Worm (Caenorhabditis elegans) whole organism, L2 larva: ENCODE data around the gene C07G1.6.

ENCODE experiments used
- C34F6.9 ChIP-seq: fragments of 150-350 bp; optimal IDR thresholded peaks from 2 replicates; lab custom pipeline; 2014; ENCODE audit warnings: missing biosample characterization, missing genetic modification characterization
- F13H6.1 ChIP-seq: sonication (generic microtip); optimal IDR thresholded peaks from 2 replicates; lab custom pipeline; 2016; ENCODE audit warnings: missing genetic modification characterization, missing compliant biosample characterization
- R02D3.7 ChIP-seq: fragments of 150-350 bp; optimal IDR thresholded peaks from 2 replicates; lab custom pipeline; 2014; ENCODE audit warnings: missing biosample characterization, missing genetic modification characterization
- Y55F3AM.14 ChIP-seq: fragments of 200-800 bp; sonication (Bioruptor generic); optimal IDR thresholded peaks from 2 replicates; lab custom pipeline; 2018; ENCODE audit warnings: mild to moderate bottlenecking, missing genetic modification characterization, missing compliant biosample characterization
- ZK546.5 ChIP-seq: sonication (generic microtip); optimal IDR thresholded peaks from 2 replicates; lab custom pipeline; 2017; ENCODE audit warnings: missing biosample characterization, missing genetic modification characterization
- alr-1 ChIP-seq: fragments of 150-350 bp; optimal IDR thresholded peaks from 2 replicates; lab custom pipeline; 2014; ENCODE audit warnings: missing biosample characterization, missing genetic modification characterization
- blmp-1 ChIP-seq: sonication (generic microtip); optimal IDR thresholded peaks from 2 replicates; lab custom pipeline; 2017; ENCODE audit warnings: missing genetic modification characterization, mild to moderate bottlenecking, missing compliant biosample characterization, antibody characterized with exemption, moderate library complexity; ENCODE audit not compliant: insufficient read depth
- crh-2 ChIP-seq: sonication (generic microtip); optimal IDR thresholded peaks from 2 replicates; lab custom pipeline; 2017; ENCODE audit warnings: missing biosample characterization, missing genetic modification characterization
- dmd-4 ChIP-seq: sonication (generic microtip); optimal IDR thresholded peaks from 2 replicates; lab custom pipeline; 2017; ENCODE audit warnings: missing biosample characterization, missing genetic modification characterization
- egl-27 ChIP-seq: sonication (generic microtip); optimal IDR thresholded peaks from 3 replicates; lab custom pipeline; 2017; ENCODE audit warnings: missing biosample characterization, missing genetic modification reagents, missing genetic modification characterization
- fos-1 ChIP-seq: fragments of 150-350 bp; optimal IDR thresholded peaks from 2 replicates; lab custom pipeline; 2014; ENCODE audit warnings: missing biosample characterization, missing genetic modification characterization
- gmeb-1 ChIP-seq: fragments of 150-350 bp; optimal IDR thresholded peaks from 2 replicates; lab custom pipeline; 2014; ENCODE audit warnings: missing biosample characterization, missing genetic modification characterization
- lin-11 ChIP-seq: fragments of 150-350 bp; sonication (generic microtip); optimal IDR thresholded peaks from 2 replicates; lab custom pipeline; 2014; ENCODE audit warnings: missing biosample characterization, missing genetic modification characterization, inconsistent platforms, mixed read lengths
- lin-13 ChIP-seq: fragments of 150-350 bp; optimal IDR thresholded peaks from 2 replicates; lab custom pipeline; 2014; ENCODE audit warnings: missing biosample characterization, missing genetic modification reagents, missing genetic modification characterization
- lin-39 ChIP-seq: fragments of 150-350 bp; optimal IDR thresholded peaks from 2 replicates; lab custom pipeline; 2014; ENCODE audit warnings: missing biosample characterization, missing genetic modification reagents, missing genetic modification characterization
- lsy-2 ChIP-seq, 2 experiments: fragments of 150-350 bp in 1 of 2; sonication (generic microtip) in 1 of 2; optimal IDR thresholded peaks; 2 replicates each; lab custom pipeline; 2014 to 2017; ENCODE audit warnings: missing biosample characterization in 2 of 2, missing genetic modification characterization in 2 of 2
- mab-5 ChIP-seq: fragments of 150-350 bp; optimal IDR thresholded peaks from 2 replicates; lab custom pipeline; 2014; ENCODE audit warnings: missing biosample characterization, missing genetic modification characterization
- mbf-1 ChIP-seq: sonication (generic microtip); optimal IDR thresholded peaks from 2 replicates; lab custom pipeline; 2017; ENCODE audit warnings: missing biosample characterization, missing genetic modification characterization
- mdl-1 ChIP-seq, 2 experiments: fragments of 150-350 bp in 1 of 2; sonication (generic microtip) in 1 of 2; optimal IDR thresholded peaks; 2 replicates each; lab custom pipeline; 2017; ENCODE audit warnings: missing biosample characterization in 2 of 2, missing genetic modification characterization in 2 of 2
- nhr-10 ChIP-seq: sonication (generic microtip); optimal IDR thresholded peaks from 2 replicates; lab custom pipeline; 2017; ENCODE audit warnings: missing biosample characterization, missing genetic modification characterization
- nhr-11 ChIP-seq: fragments of 150-350 bp; optimal IDR thresholded peaks from 2 replicates; lab custom pipeline; 2014; ENCODE audit warnings: missing biosample characterization, missing genetic modification characterization
- nhr-12 ChIP-seq: fragments of 150-350 bp; optimal IDR thresholded peaks from 2 replicates; lab custom pipeline; 2014; ENCODE audit warnings: missing biosample characterization, missing genetic modification characterization
- nhr-129 ChIP-seq: fragments of 150-350 bp; optimal IDR thresholded peaks from 2 replicates; lab custom pipeline; 2014; ENCODE audit warnings: missing biosample characterization, missing genetic modification characterization
- nhr-21 ChIP-seq: fragments of 150-350 bp; optimal IDR thresholded peaks from 2 replicates; lab custom pipeline; 2014; ENCODE audit warnings: missing biosample characterization, missing genetic modification characterization
- nhr-237 ChIP-seq: fragments of 150-350 bp; optimal IDR thresholded peaks from 2 replicates; lab custom pipeline; 2014; ENCODE audit warnings: missing biosample characterization, missing genetic modification characterization
- nhr-25 ChIP-seq: fragments of 150-350 bp; sonication (generic microtip); optimal IDR thresholded peaks from 3 replicates; lab custom pipeline; 2014; ENCODE audit warnings: missing biosample characterization, missing genetic modification characterization
- nhr-6 ChIP-seq: fragments of 150-350 bp; optimal IDR thresholded peaks from 2 replicates; lab custom pipeline; 2014; ENCODE audit warnings: missing biosample characterization, missing genetic modification characterization
- nhr-77 ChIP-seq: fragments of 150-350 bp; optimal IDR thresholded peaks from 2 replicates; lab custom pipeline; 2014; ENCODE audit warnings: missing biosample characterization, missing genetic modification characterization
- sma-3 ChIP-seq: sonication (generic microtip); optimal IDR thresholded peaks from 2 replicates; lab custom pipeline; 2016; ENCODE audit warnings: missing genetic modification reagents, missing genetic modification characterization, missing compliant biosample characterization
- sma-9 ChIP-seq, 2 experiments: fragments of 150-350 bp in 1 of 2; sonication (generic microtip) in 1 of 2; optimal IDR thresholded peaks; 2 replicates each; lab custom pipeline; 2014 to 2016; ENCODE audit warnings: missing genetic modification characterization in 2 of 2, mild to moderate bottlenecking in 1 of 2, missing biosample characterization in 1 of 2, missing compliant biosample characterization in 1 of 2, missing genetic modification reagents in 1 of 2, moderate library complexity in 1 of 2
- snpc-4 ChIP-seq: fragments of 150-350 bp; optimal IDR thresholded peaks from 2 replicates; lab custom pipeline; 2014; ENCODE audit warnings: missing biosample characterization, missing genetic modification characterization
- unc-39 ChIP-seq: fragments of 150-350 bp; optimal IDR thresholded peaks from 2 replicates; lab custom pipeline; 2014; ENCODE audit warnings: missing biosample characterization, missing genetic modification characterization
- unc-55 ChIP-seq: fragments of 150-350 bp; sonication (generic microtip); optimal IDR thresholded peaks from 3 replicates; lab custom pipeline; 2014; ENCODE audit warnings: missing biosample characterization, missing genetic modification reagents, missing genetic modification characterization
- unc-62 ChIP-seq: fragments of 150-350 bp; optimal IDR thresholded peaks from 2 replicates; lab custom pipeline; 2014; ENCODE audit warnings: missing biosample characterization, missing genetic modification reagents, missing genetic modification characterization
- zag-1 ChIP-seq: fragments of 150-350 bp; optimal IDR thresholded peaks from 2 replicates; lab custom pipeline; 2014; ENCODE audit warnings: missing biosample characterization, missing genetic modification characterization
- ztf-11 ChIP-seq: sonication (generic microtip); optimal IDR thresholded peaks from 2 replicates; lab custom pipeline; 2017; ENCODE audit warnings: missing biosample characterization, missing genetic modification characterization
- ztf-4 ChIP-seq: fragments of 150-350 bp; optimal IDR thresholded peaks from 2 replicates; lab custom pipeline; 2014; ENCODE audit warnings: missing biosample characterization, missing genetic modification characterization

The C07G1.6 gene

DNA sequence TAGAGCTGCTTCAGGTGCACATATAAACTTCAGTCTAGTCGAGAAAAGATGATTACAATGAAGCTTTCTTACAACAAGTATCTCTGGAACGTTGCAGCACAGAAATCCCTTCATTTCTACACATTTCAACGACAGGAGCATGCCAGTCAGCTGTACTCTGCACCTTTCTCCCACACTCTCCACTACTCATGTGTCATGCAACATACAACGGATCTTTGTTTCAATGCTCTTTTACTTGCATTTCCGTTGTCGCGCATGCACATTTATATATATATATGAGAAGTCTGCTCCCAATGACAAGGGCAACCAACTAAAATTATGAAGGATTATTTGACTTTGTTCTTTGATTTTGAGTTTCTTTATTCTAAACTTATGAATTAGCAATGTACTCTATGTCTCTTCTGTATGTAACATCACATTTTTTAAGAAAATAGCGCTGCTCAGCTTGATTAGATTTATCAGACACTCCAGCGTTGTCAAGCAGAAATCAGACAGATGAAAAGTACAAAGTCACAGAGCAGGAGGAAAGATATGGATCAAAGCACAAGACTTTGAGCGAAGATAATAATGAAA, 25.0 kb upstream of the C07G1.6 start:
- TF ChIP-seq sma-3 (GFP tag; lab: Kevin White, UChicago) = no peak
- TF ChIP-seq nhr-129 = no peak
- no peak for TF ChIP-seq nhr-10
- no peak for TF ChIP-seq nhr-11 (tag; lab: Kevin White, UChicago)
- no peak for TF ChIP-seq nhr-25 (tag; lab: Kevin White, UChicago)
- TF ChIP-seq nhr-12 = no peak
- peak in 1 of 2 experiments; percentile 11 for TF ChIP-seq lsy-2 (tag; optimal IDR thresholded peaks at IDR 0.05; lab: Kevin White, UChicago)
- peak; percentile 16 for TF ChIP-seq sma-9 (GFP tag; optimal IDR thresholded peaks at IDR 0.05; lab: Kevin White, UChicago)
- TF ChIP-seq sma-9 (tag; optimal IDR thresholded peaks at IDR 0.05; lab: Kevin White, UChicago) = no peak

DNA sequence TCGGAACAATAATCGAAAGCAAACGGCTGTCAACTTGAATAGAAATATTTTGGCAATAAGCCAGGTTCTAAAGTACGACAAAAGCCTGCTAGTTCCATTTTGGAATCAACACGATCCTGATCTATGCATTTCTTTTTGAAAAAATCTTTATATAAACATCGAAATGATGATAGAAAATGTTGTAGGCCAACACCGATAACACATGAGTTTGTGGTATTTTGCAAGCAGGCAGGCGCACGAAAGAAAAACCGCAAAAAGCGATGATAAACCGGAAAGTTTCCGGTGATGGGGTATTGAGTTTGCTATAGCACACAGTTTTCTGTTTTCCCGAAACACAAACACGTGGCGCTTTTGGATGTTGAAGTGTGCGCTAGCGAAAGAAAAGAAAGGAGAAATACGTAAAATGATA, 23.9 kb upstream of the C07G1.6 start:
- TF ChIP-seq ztf-11 (tag; lab: Kevin White, UChicago) (no peak), dmd-4 (tag; lab: Kevin White, UChicago) (no peak), unc-55 (GFP tag; lab: Kevin White, UChicago) (no peak), unc-39 (tag; lab: Kevin White, UChicago) (no peak), lsy-2 (tag; optimal IDR thresholded peaks at IDR 0.05; lab: Kevin White, UChicago) (no peak), nhr-129 (peak; percentile 20), snpc-4 (tag; lab: Kevin White, UChicago) (no peak), mbf-1 (tag; lab: Kevin White, UChicago) (no peak), mdl-1 (tag; optimal IDR thresholded peaks at IDR 0.05; lab: Kevin White, UChicago) (no peak), ZK546.5 (tag; lab: Kevin White, UChicago) (no peak), sma-3 (GFP tag; lab: Kevin White, UChicago) (no peak), F13H6.1 (tag; lab: Kevin White, UChicago) (no peak), ztf-4 (tag; lab: Kevin White, UChicago) (no peak), egl-27 (peak; percentile 6), nhr-6 (no peak), zag-1 (tag; lab: Kevin White, UChicago) (no peak), lin-13 (GFP tag; lab: Kevin White, UChicago) (no peak), fos-1 (tag; lab: Kevin White, UChicago) (peak; percentile 57), sma-9 (GFP tag; optimal IDR thresholded peaks at IDR 0.05; lab: Kevin White, UChicago) (peak; percentile 14), sma-9 (tag; optimal IDR thresholded peaks at IDR 0.05; lab: Kevin White, UChicago) (no peak), crh-2 (tag; lab: Kevin White, UChicago) (peak; percentile 44), lin-39 (tag; lab: Kevin White, UChicago) (no peak)

DNA sequence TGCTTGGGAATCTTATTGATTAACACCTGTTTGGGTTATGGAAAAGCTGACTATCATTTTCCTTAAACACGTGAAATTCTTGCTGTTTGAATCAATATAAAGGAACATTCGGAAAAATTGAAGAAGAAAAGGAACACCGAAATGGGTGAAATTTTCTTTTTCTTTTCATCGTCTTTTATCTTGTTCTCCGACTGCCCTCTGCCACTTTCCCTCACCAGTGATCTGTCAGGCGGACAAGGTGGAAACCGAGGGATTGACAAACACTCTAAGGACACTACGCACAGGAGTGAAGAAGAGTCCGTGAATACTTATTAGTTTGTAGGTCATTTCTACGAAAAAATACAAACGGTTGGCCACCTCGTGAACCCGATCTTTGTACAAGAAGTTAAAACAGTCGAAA, 23.1 kb upstream of the C07G1.6 start:
- TF ChIP-seq lin-11 (tag; lab: Kevin White, UChicago) (no peak), blmp-1 (tag; lab: Kevin White, UChicago) (peak; percentile 42), nhr-77 (tag; lab: Kevin White, UChicago) (no peak), mab-5 (tag; lab: Kevin White, UChicago) (no peak), mbf-1 (tag; lab: Kevin White, UChicago) (no peak)
- TF ChIP-seq, all 48 proteins: peak for 1

DNA sequence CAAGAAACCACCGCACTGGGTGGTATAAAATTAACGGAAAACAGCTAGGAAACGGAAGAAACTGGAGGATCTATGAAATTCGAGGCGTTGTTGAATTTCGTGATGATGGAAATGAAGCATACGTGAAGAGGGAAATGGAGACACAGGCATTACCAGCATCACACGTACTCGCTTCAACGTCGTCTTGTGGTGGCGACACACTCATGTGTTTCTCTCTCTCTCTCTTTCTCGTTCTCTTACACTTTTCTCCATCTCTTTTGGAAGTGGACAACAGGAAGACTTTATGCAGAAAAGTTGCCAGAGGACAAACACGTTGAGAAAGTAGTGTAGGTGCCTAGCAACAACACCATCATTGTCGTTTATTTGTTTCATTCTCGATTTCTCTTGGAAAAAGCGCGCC, 22.2 kb upstream of the C07G1.6 start:
- TF ChIP-seq fos-1 (tag; lab: Kevin White, UChicago) (peak; percentile 25), mdl-1 (tag; optimal IDR thresholded peaks at IDR 0.05; lab: Kevin White, UChicago) (no peak), C34F6.9 (tag; lab: Kevin White, UChicago) (peak; percentile 57), lsy-2 (tag; optimal IDR thresholded peaks at IDR 0.05; lab: Kevin White, UChicago) (peak in 1 of 2 experiments; percentile 47), nhr-129 (peak; percentile 80), unc-39 (tag; lab: Kevin White, UChicago) (no peak), crh-2 (tag; lab: Kevin White, UChicago) (peak; percentile 33), ztf-4 (tag; lab: Kevin White, UChicago) (no peak), snpc-4 (tag; lab: Kevin White, UChicago) (no peak), unc-55 (GFP tag; lab: Kevin White, UChicago) (peak; percentile 73), mbf-1 (tag; lab: Kevin White, UChicago) (no peak), lin-11 (tag; lab: Kevin White, UChicago) (peak; percentile 55), alr-1 (tag; lab: Kevin White, UChicago) (no peak)

DNA sequence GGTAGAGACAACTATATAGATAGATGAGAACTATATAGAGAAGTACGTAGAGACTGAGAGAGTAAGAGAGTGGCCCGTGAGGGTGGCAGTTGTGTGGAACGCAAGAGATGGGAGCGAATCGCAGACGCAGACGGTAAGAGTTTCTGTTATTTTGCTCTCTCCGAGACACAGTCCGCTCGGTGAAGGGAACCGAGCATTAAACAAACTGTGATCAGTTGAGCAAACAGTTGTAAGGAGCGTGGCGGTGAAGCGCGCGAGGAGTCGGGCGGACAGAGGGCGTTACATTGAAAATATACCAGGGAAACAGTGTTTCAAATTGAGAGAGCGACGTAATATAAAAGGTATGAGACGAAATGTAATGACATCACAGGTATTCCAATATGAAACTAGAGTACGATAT, 19.3 kb upstream of the C07G1.6 start:
- TF ChIP-seq nhr-237 (tag; lab: Kevin White, UChicago) = no peak
- TF ChIP-seq fos-1 (tag; lab: Kevin White, UChicago) = peak; percentile 4
- peak; percentile 2 for TF ChIP-seq nhr-25 (tag; lab: Kevin White, UChicago)
- peak; percentile 11 for TF ChIP-seq egl-27
- no peak for TF ChIP-seq R02D3.7 (tag; lab: Kevin White, UChicago)
- peak; percentile 29 for TF ChIP-seq crh-2 (tag; lab: Kevin White, UChicago)
- peak in 1 of 2 experiments; percentile 37 for TF ChIP-seq mdl-1 (tag; optimal IDR thresholded peaks at IDR 0.05; lab: Kevin White, UChicago)
- peak; percentile 91 for TF ChIP-seq F13H6.1 (tag; lab: Kevin White, UChicago)
- peak; percentile 50 for TF ChIP-seq sma-3 (GFP tag; lab: Kevin White, UChicago)
- TF ChIP-seq sma-9 (GFP tag; optimal IDR thresholded peaks at IDR 0.05; lab: Kevin White, UChicago) = peak; percentile 80
- no peak for TF ChIP-seq sma-9 (tag; optimal IDR thresholded peaks at IDR 0.05; lab: Kevin White, UChicago)
- TF ChIP-seq nhr-129 = peak; percentile 52
- peak; percentile 20 for TF ChIP-seq C34F6.9 (tag; lab: Kevin White, UChicago)
- no peak for TF ChIP-seq unc-62 (GFP tag; lab: Kevin White, UChicago)
- peak in 1 of 2 experiments; percentile 29 for TF ChIP-seq lsy-2 (tag; optimal IDR thresholded peaks at IDR 0.05; lab: Kevin White, UChicago)
- TF ChIP-seq Y55F3AM.14 (GFP tag; lab: Kevin White, UChicago) = no peak
- TF ChIP-seq gmeb-1 (tag; lab: Kevin White, UChicago) = peak; percentile 44
- no peak for TF ChIP-seq nhr-21 (tag; lab: Kevin White, UChicago)
